Fruit fly (Drosophila melanogaster): ENCODE measurements around the gene mRpS18A.

The mRpS18A gene

dm6 chr3R:8517752-8518185, 44.6 kb downstream of the mRpS18A start, which contains the start of gene CG11737 (continued):
- TF ChIP-seq grn (GFP tag; optimal IDR thresholded peaks at IDR 0.05) (peak; percentile 4), D (optimal IDR thresholded peaks at IDR 0.05) (no peak), D (GFP tag; optimal IDR thresholded peaks at IDR 0.05) (no peak), CG12769 (tag; optimal IDR thresholded peaks at IDR 0.05) (peak; percentile 13), gcm (GFP tag; optimal IDR thresholded peaks at IDR 0.05) (no peak), CG7357 (GFP tag; IDR thresholded peaks at IDR 0.05) (no peak), Rfx (GFP tag; IDR thresholded peaks at IDR 0.05) (peak; percentile 41; the same call in 1 of the 2 replicates), hbn (GFP tag; IDR thresholded peaks at IDR 0.05; ENCODE audit: partially characterized antibody) (no peak), az2 (GFP tag; optimal IDR thresholded peaks at IDR 0.05) (no peak), Neu2 (GFP tag; optimal IDR thresholded peaks at IDR 0.05; ENCODE audit: borderline replicate concordance) (no peak), ato (GFP tag; IDR thresholded peaks at IDR 0.05; ENCODE audit: partially characterized antibody) (peak; percentile 68), HmgZ (tag; optimal IDR thresholded peaks at IDR 0.05) (peak; percentile 50), HmgD (GFP tag; optimal IDR thresholded peaks at IDR 0.05) (peak; percentile 47), CG15073 (GFP tag; optimal IDR thresholded peaks at IDR 0.05) (no peak), HHEX (GFP tag; optimal IDR thresholded peaks at IDR 0.05) (no peak), peb (GFP tag; IDR thresholded peaks at IDR 0.05) (no peak), hb (GFP tag; IDR thresholded peaks at IDR 0.05; ENCODE audit: partially characterized antibody) (peak; percentile 71), kay (GFP tag; optimal IDR thresholded peaks at IDR 0.05) (no peak), dpn (GFP tag; optimal IDR thresholded peaks at IDR 0.05) (no peak), CG4854 (GFP tag; optimal IDR thresholded peaks at IDR 0.05) (no peak), phol (tag; optimal IDR thresholded peaks at IDR 0.05) (peak; percentile 53), CG34422 (GFP tag; IDR thresholded peaks at IDR 0.05) (peak; percentile 56; the same call in 1 of the 3 replicates), CG14050 (GFP tag; IDR thresholded peaks at IDR 0.05) (no peak), Adf1 (GFP tag; IDR thresholded peaks at IDR 0.05) (peak; percentile 71), CG18262 (tag; optimal IDR thresholded peaks at IDR 0.05) (no peak), Fer2 (tag; optimal IDR thresholded peaks at IDR 0.05) (no peak), ham (GFP tag; IDR thresholded peaks at IDR 0.05) (no peak), D19A (tag; optimal IDR thresholded peaks at IDR 0.05) (no peak), NFAT (GFP tag; IDR thresholded peaks at IDR 0.05) (no peak), crp (GFP tag; optimal IDR thresholded peaks at IDR 0.05) (no peak), CoRest (tag; optimal IDR thresholded peaks at IDR 0.05) (no peak), Bgb (GFP tag; IDR thresholded peaks at IDR 0.05; ENCODE audit: partially characterized antibody) (peak; percentile 79), HLH3B (GFP tag; IDR thresholded peaks at IDR 0.05) (no peak), Myb (GFP tag; optimal IDR thresholded peaks at IDR 0.05) (no peak), Xrp1 (GFP tag; IDR thresholded peaks at IDR 0.05) (no peak), CG3726 (GFP tag; IDR thresholded peaks at IDR 0.05) (no peak), zfh2 (GFP tag; optimal IDR thresholded peaks at IDR 0.05) (no peak), CTCF (GFP tag; optimal IDR thresholded peaks at IDR 0.05) (no peak), CkIIα-i1 (GFP tag; IDR thresholded peaks at IDR 0.05) (no peak), CG9437 (GFP tag; optimal IDR thresholded peaks at IDR 0.05) (no peak), yki (optimal IDR thresholded peaks at IDR 0.05) (no peak), CG15696 (tag; optimal IDR thresholded peaks at IDR 0.05) (no peak), CG18599 (GFP tag; optimal IDR thresholded peaks at IDR 0.05) (no peak), gem (tag; optimal IDR thresholded peaks at IDR 0.05) (no peak), NfI (GFP tag; optimal IDR thresholded peaks at IDR 0.05) (no peak), CG6813 (GFP tag; optimal IDR thresholded peaks at IDR 0.05) (no peak), CG4328 (GFP tag; optimal IDR thresholded peaks at IDR 0.05) (no peak), CG11456 (GFP tag; IDR thresholded peaks at IDR 0.05) (no peak), fd3F (GFP tag; optimal IDR thresholded peaks at IDR 0.05) (no peak)

Measured in whole organism, embryonic.